Fruit fly (Drosophila melanogaster) S2 (cell line): ENCODE measurements around the gene Bet1.

Source experiments
- CG8478 ChIP-seq: fragments of >200 bp; optimal IDR thresholded peaks from 2 replicates; lab custom pipeline; 2018
- CTCF ChIP-seq, 2 experiments: fragments of >200 bp; optimal IDR thresholded peaks; 2 replicates each; lab custom pipeline; 2018

DNA sequence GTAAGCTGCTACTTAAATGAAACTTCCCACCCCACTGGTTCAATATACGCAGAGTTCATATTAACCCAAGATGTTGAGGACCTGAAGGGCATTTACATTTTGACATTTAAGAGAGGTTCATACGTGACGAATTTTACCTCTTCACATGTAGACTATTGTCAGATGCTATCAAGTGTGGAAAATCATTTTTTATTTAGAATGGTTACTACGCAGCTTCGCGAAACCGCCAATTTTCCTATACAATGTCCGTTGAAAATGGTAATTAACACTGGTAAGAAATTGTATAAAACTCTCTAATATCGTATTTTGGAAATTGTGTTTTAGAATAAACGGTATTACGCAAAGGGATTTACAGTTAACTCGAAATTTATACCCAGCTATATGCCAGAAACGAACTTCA is 24.6 kb upstream of the Bet1 start:
- TF ChIP-seq CG8478 (lab: Kevin White, UChicago), result no peak
- TF ChIP-seq CTCF (optimal IDR thresholded peaks at IDR 0.05; lab: Kevin White, UChicago), result no peak
